Fruit fly (Drosophila melanogaster): ENCODE results near the gene Cals.

The Cals gene

DNA sequence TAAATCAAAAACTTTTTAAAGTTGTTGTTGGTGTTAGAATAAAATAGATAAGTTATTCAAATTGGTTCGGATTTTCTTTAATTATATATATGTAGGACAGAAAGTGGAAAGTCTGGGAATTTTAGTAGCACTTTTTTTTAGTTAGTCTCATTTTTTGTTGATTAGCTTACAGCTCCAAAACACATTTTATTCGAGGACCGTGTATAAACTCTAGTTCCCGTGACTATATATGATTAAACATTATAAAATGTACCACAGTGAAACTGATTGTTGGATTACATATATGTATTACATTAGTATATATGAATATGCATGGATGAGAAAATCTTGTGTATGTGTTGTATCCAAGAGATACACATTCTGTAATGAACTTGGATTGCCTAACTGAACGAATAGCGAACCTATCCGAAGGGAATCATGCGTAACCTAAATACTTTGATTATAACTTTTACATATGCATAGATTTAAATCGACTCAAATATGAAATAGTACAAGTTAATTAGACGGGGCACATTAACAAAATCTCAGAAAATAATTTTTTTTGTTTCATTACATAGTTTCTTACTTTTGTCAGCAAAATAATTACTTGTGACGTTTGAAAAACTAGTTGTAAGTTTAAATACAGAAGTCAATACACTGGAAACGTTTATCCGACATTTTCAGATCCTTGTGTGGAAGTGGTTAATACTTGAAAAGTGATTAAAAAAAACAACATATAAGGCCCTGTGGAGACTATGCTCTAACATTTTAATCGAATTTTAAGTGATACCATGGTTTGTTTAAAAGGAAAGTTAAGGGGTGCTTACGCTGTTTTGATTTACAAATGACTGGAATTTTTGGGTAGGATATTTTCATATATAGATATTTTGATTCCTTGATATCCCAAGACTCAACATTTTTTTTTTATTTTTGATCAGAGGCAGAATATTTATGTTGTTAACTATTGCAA, at the start of gene Cals:
Gene Cals, minus strand, starts transcription at position 700 of the 949 bp plus-strand sequence.
- TF ChIP-seq CG8478 (optimal IDR thresholded peaks at IDR 0.05) (no peak), CTCF (optimal IDR thresholded peaks at IDR 0.05) (no peak)

DNA sequence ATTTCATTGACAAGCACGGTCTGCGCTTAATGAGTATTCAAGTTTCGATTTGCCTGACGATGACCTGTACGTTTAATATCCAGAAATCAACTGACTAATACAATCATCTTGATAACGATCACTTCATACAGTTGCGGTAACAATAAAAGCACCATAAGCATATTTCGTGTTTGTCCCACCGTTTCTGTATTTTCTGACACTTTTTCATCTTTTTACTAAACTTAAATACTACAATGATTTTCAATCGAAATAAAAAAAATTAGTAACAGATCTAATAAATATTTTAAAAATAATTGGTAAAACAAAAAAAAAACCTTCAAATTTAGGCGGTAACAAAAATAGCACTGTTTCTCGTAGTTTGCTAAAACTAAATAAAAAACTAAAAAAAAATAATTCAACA, 38.9 kb upstream of the Cals start, which contains the start of gene CG32017:
Gene CG32017, minus strand, starts transcription at position 101 of the 400 bp plus-strand sequence.
- no peak for TF ChIP-seq CG8478 (optimal IDR thresholded peaks at IDR 0.05)
- TF ChIP-seq CTCF (optimal IDR thresholded peaks at IDR 0.05), result no peak

DNA sequence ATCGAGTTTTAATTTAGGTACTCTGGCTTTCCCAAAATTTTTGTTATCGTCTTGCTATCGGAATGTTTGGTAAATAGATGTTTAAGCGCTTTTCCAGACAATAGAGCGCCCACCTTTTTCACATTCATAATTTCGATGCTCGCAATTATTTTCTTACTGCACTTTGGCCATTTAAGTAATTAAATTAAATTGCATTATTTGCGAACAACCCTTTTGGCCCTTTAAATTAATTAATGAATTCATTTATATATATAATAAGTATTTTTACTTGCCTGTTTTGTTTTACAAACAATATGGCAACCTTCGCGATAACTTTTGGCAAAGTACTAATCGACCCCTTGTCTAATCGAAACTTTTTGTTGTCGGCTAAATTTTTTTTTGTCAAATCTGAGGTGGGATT, 33.1 kb upstream of the Cals start:
- TF ChIP-seq CTCF (optimal IDR thresholded peaks at IDR 0.05) (no peak), CG8478 (optimal IDR thresholded peaks at IDR 0.05) (no peak)

DNA sequence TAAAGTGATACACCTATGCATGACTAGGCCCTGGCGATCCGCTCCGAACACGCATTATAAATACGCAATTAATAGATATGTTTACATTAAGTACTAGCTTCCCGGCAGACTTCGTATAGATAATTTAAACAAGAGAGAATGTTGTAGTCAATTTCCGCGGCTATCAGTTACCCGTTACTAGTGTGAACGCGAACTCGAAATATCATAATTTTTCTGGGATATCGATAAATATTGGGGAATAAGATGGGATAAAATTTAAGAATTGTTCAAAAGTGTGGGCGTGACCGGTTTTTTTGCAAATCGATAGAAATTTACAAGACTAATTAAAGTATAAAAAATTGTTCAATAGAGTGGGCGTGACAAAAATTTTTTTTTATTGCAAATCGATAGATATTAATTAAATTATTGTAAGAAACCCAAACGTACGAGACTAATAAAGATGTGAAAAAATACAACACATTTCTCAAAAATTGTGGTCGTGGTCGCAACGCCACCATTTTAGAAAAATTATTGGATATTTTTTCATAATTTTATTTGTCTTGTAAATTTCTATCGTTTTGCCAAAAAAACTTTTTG, 24.9 kb upstream of the Cals start:
- TF ChIP-seq CG8478 (optimal IDR thresholded peaks at IDR 0.05), result no peak
- TF ChIP-seq CTCF (optimal IDR thresholded peaks at IDR 0.05), result no peak

DNA sequence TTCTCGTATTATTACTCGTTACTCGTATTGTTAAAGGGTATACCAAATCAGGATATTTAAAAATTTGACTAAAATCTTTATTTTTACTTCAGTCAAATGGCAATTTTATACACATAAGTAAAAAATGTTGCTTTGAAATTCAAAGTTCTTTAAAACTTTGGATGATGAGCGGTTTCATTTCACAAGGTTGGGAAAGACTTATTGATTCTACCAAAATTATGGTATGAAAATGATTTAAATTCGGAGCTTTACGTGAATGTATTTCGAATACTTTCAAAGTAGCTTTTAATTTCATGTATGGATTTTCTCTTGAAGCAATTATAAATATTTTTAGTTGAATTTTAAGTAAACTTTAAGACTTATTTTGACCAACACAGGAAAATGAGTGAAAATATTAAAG, 24.0 kb upstream of the Cals start, which contains the start of gene Kif3C:
Gene Kif3C, plus strand, starts transcription at position 301 of the 400 bp plus-strand sequence.
- TF ChIP-seq CG8478 (optimal IDR thresholded peaks at IDR 0.05), result no peak
- no peak for TF ChIP-seq CTCF (optimal IDR thresholded peaks at IDR 0.05)

DNA sequence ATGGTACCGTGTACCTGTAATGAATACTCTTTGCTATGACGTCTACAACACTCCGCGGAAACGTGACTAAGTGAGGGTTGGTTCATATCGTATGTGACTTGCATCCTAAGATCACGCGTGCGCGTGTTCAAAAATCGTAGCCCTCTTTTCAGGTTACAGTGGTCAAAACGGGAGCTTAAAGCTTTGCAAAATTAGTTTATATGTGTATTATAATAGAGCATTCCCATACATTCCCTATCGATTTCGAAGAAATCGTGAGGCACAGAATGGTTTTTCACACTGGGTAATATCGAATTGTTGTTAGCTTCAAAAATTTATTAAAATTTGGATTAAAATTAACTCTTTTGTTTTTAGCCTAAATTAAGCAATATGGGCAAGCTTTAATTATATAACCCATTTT, 23.3 kb upstream of the Cals start:
- TF ChIP-seq CG8478 (optimal IDR thresholded peaks at IDR 0.05) (no peak), CTCF (optimal IDR thresholded peaks at IDR 0.05) (no peak)

DNA sequence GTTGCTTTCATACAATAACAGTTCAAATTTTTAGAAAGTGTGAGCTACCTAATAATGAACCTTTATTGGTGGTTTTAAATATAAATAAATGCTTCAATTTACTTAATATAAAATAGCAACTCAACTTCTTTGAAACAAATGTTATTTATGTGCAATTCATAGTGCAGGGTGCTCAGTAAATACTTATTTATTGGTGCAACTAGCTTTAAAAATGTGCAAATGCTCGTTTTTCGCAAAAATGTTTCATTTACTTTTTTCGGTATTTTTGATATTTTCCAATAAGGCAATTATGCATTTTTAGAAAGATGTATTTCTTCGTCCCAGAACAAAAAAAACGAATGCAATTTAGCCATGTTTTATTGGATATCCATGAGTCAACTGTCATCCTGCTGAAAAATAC, 21.6 kb upstream of the Cals start:
- TF ChIP-seq CTCF (optimal IDR thresholded peaks at IDR 0.05) (no peak), CG8478 (optimal IDR thresholded peaks at IDR 0.05) (no peak)

DNA sequence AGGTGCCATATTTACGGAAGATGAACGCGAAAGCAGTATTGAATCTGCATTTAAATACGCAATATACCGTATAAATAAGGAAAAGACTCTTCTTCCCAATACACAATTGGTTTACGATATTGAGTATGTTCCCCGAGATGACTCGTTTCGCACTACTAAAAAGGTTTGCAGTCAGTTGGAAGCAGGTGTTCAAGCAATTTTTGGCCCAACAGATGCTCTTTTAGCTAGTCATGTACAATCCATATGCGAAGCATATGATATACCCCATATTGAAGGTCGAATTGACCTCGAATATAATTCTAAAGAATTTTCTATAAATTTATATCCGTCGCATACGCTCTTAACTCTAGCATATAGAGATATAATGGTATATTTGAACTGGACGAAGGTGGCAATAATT, 3.8 kb upstream of the Cals start:
- TF ChIP-seq CTCF (optimal IDR thresholded peaks at IDR 0.05) (no peak), CG8478 (optimal IDR thresholded peaks at IDR 0.05) (no peak)

DNA sequence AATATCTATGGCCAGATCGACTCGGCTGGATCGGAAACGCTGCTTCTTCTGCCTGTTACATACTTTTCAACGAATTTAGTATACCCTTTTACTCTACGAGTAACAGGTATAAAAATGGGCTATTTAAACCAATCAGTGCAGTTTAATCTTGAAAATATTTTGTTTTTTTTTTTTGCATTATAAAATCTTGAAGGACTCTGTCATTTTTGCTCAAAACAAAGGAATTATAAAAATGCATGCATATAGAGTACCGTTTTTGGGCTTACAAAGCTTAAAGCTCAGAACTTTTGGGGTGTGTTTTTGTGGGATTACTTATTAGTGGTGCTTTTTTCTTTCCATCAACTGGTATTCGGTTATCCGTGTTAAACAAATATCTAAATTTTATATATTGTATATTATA, 3.1 kb upstream of the Cals start, which contains the start of gene CG11155:
Gene CG11155, plus strand, starts transcription at position 313 of the 400 bp plus-strand sequence.
- TF ChIP-seq CG8478 (optimal IDR thresholded peaks at IDR 0.05), result no peak
- TF ChIP-seq CTCF (optimal IDR thresholded peaks at IDR 0.05), result no peak

DNA sequence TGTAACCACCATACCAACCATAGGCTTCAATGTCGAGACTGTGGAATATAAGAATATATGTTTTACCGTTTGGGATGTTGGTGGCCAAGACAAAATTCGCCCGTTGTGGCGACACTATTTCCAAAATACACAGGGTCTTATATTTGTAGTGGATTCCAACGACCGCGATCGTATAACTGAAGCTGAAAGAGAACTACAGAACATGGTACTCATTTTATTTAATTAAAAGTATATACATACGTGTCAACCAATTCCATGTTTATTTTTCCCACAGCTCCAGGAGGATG, 1.3 kb upstream of the Cals start:
- TF ChIP-seq CG8478 (optimal IDR thresholded peaks at IDR 0.05) (no peak), CTCF (optimal IDR thresholded peaks at IDR 0.05) (no peak)

DNA sequence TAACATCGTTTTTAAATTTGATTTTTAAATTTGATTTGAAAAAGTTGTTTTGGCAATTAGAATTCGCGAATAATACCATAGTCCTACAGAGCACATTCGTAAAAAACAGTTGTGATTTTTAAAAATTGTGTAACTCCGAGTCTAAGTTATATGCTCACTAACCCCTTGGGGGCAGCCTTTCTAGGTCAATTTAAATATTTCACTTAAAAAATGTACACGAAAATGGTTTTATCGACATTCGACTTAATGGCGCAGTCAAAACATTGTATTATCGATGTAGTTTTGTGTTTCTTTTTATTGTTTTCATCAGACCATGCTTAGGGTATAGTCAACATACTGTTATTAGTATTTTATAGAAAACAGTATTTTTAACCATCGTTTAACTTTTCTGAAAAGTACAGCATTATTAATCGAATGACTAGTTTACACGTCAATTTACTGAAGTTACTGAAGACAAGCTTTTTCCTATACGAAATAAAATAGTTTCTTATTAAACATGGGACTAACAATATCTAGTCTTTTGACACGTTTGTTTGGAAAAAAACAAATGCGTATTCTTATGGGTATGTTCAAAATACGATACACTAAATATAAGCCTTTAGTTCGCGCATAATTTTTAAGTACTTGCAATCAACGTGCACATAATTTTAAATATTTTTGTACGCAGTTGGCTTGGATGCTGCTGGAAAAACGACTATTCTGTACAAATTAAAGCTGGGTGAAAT, 774 bp upstream of the Cals start, which contains the start of gene Arf4:
Gene Arf4, plus strand, starts transcription at position 399 of the 725 bp plus-strand sequence.
- TF ChIP-seq CG8478 (optimal IDR thresholded peaks at IDR 0.05) (no peak), CTCF (optimal IDR thresholded peaks at IDR 0.05) (no peak)

DNA sequence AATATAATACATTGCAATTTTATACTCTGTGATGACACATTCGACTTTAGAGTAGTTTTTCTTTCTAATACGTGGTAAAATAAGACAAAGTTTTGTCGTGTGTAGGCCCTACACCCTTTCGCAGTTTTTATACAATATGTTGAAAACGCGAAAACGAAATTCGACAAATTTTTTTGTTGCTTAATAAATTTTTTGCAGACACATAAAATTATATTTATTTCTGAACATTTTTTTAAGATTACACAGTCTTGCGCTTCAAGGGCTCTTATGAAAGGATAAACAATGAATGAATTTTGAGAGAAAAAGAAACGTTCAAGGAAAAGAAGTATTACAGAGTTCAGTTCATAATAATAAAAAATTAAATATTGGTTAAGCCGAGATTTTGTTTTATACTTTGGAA, 1.3 kb downstream of the Cals start:
- no peak for TF ChIP-seq CTCF (optimal IDR thresholded peaks at IDR 0.05)
- TF ChIP-seq CG8478 (optimal IDR thresholded peaks at IDR 0.05), result no peak

DNA sequence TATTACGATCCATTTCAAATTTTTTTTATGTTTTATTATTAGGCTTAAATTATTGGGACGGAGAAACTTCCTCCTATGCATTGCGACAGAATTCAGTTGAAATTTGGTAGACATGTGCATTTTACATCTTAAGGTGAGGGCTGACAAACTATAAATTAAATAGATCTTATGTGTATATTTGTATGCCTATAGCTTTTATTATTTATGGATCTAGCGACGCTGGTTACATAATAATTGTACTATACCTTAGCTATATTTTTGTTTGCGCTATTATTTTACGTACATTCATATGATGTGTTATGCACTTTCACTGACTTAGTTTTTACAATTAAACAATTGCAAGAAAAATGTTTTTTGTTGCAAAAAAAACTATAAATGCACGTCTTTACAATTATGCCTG, 7.9 kb downstream of the Cals start:
- TF ChIP-seq CG8478 (optimal IDR thresholded peaks at IDR 0.05), result no peak
- TF ChIP-seq CTCF (optimal IDR thresholded peaks at IDR 0.05), result no peak

DNA sequence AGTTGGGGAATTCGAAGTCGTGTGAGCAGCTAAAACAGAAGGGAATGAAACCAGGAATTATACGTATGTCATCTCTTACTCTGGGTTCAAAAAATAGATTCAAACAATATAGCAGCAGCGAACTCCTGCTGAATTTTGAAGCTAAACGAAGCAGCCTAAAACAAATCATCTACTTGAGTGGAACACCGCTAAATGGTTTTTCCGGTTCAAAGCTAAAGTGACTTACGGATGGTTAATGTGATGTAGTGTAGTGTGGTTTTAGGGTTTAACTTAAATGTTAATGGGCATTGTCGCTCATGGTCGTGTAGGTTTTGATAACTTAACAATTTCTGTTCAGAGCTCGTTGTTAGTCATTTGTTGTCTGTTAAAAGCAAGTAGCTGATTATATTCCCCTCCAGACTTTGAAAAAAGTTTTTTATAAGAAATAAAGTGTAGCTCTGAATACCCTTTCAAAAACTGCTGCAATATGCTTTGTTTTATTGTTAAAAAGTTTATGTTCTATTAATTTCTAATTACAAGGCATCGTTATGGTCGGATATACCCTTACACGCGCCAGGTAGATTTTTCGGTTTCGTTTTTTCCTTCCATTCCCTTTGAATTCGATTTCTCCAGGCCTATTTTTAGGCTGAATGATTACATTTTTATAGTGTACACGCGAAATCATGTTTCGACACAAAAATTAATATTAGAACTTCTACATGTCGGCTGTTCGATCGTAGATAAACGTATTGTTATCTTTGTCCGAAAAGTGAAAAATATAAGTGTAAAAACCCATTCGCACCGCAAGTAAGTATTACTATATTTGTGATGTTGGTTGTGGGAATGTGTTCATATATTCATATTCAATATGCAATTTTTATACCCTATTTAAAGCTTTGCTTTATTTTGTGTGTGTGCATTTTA, 10.0 kb downstream of the Cals start:
- TF ChIP-seq CTCF (optimal IDR thresholded peaks at IDR 0.05), result peak; percentile 80 to 85
- no peak for TF ChIP-seq CG8478 (optimal IDR thresholded peaks at IDR 0.05)
